Worm (Caenorhabditis elegans) whole organism, L2 larva: Measurements from ENCODE around the gene nhr-44.

Experiments used
- R02D3.7 ChIP-seq: fragments of 150-350 bp; optimal IDR thresholded peaks from 2 replicates; lab custom pipeline; 2014; ENCODE audit warnings: missing biosample characterization, missing genetic modification characterization
- ama-1 ChIP-seq: fragments of 150-350 bp; optimal IDR thresholded peaks from 2 replicates; lab custom pipeline; 2018; ENCODE audit warnings: inconsistent platforms
- nhr-23 ChIP-seq: fragments of 150-350 bp; optimal IDR thresholded peaks from 2 replicates; lab custom pipeline; 2014; ENCODE audit warnings: missing biosample characterization, missing genetic modification reagents, missing genetic modification characterization
- nhr-77 ChIP-seq: fragments of 150-350 bp; optimal IDR thresholded peaks from 2 replicates; lab custom pipeline; 2014; ENCODE audit warnings: missing biosample characterization, missing genetic modification characterization
- unc-62 ChIP-seq: fragments of 150-350 bp; optimal IDR thresholded peaks from 2 replicates; lab custom pipeline; 2014; ENCODE audit warnings: missing biosample characterization, missing genetic modification reagents, missing genetic modification characterization
- ztf-1 ChIP-seq: fragments of 200-800 bp; sonication (Bioruptor generic); conservative IDR thresholded peaks from 2 replicates; pipeline ENCODE4 v1.3.6; 2022; ENCODE audit warnings: missing genetic modification characterization, missing compliant biosample characterization

DNA sequence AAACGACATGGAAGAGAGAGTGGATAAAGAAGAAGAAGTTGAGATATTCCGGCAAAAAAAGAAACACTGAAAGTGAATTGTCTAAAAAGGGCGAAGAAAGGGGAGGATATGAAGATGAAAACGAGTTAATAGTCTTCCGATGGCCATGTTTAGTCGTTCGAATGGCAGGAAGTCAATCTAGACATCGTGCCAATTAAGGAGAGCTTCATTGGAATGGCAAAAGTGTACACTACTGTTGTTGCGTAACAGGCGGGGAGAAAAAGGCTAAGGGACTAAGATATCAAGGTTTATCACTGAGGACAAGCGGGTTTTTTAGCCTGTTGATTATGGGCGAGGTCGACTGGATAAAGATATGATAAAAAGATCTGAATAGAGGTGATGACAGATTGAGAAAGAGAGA is 17.8 kb downstream of the nhr-44 start:
- TF ChIP-seq nhr-23 (tag; lab: Kevin White, UChicago) (no peak), nhr-77 (tag; lab: Kevin White, UChicago) (no peak), R02D3.7 (tag; lab: Kevin White, UChicago) (no peak), ama-1 (no peak), ztf-1 (GFP tag; lab: Robert Waterston, UW) (no peak), unc-62 (GFP tag; lab: Kevin White, UChicago) (no peak)
